Worm (Caenorhabditis elegans) whole organism, L2 larva: ENCODE data around the gene F01F1.15.

Source experiments
- blmp-1 ChIP-seq: sonication (generic microtip); optimal IDR thresholded peaks from 2 replicates; lab custom pipeline; 2017; ENCODE audit warnings: missing genetic modification characterization, mild to moderate bottlenecking, missing compliant biosample characterization, antibody characterized with exemption, moderate library complexity; ENCODE audit not compliant: insufficient read depth
- fos-1 ChIP-seq: fragments of 150-350 bp; optimal IDR thresholded peaks from 2 replicates; lab custom pipeline; 2014; ENCODE audit warnings: missing biosample characterization, missing genetic modification characterization
- nhr-12 ChIP-seq: fragments of 150-350 bp; optimal IDR thresholded peaks from 2 replicates; lab custom pipeline; 2014; ENCODE audit warnings: missing biosample characterization, missing genetic modification characterization

DNA sequence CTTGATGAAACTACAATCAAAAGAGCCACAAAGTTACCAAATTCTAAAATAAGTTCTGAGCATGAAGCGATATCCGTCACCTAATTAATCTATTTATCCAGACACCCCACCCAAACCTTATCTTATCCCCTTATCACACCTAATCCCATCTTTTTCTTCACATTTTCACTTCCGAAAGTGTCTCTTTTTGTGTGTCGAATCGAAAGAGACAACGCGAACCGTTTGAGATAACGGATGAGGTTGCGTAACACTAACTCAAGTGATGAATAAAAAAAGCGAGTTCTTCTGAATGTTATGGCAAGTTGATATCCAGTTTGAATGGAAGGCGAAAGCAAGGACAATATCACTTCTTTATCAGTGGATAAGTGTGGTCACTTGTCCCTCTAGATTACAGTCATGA, 14.2 kb upstream of the F01F1.15 start:
- TF ChIP-seq fos-1 (tag; lab: Kevin White, UChicago) (no peak), nhr-12 (no peak), blmp-1 (tag; lab: Kevin White, UChicago) (no peak)
